ENCODE assay signal across 1 fruit fly cellular context in the genomic region with DNA sequence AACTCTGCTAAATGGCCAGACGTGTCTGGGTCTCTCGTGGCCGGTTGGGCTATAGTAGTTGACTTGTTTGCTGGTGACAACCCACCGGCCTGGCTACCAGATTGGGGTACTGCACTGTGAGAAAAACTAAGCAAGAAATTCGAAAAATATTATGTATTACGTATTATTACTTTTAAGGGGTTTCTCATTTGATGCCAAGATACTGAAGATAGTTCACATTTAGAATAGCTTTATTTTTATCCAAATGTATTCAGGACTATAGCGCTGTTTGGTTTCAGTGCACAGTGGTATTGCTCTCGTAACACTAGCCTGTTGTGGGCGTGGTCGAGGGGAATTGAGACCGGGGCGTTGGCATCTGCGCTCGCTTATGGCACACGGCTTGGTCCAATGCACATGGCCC.
TF ChIP-seq lines count a peak whose summit lies in the region.

No protein-coding gene starts in this region.

TF ChIP-seq in whole organism, embryonic, 481 proteins besides CTCF, POLR2A, EP300 and RAD21 (continued from another document and continues in another):
- TF ChIP-seq al (GFP tag; IDR thresholded peaks at IDR 0.05; lab: Robert Waterston, UW) (peak; percentile 64), Med (GFP tag; lab: Kevin White, UChicago) (peak; percentile 95), Gsc (GFP tag; IDR thresholded peaks at IDR 0.05; lab: Robert Waterston, UW) (no peak), CG1792 (GFP tag; optimal IDR thresholded peaks at IDR 0.05; lab: Kevin White, UChicago) (peak; percentile 54), CG7839 (tag; optimal IDR thresholded peaks at IDR 0.05; lab: Kevin White, UChicago) (peak; percentile 80), E2f1 (GFP tag; IDR thresholded peaks at IDR 0.05; lab: Robert Waterston, UW) (peak; percentile 35; the same call in 1 of the 2 replicates), CHES-1-like (GFP tag; optimal IDR thresholded peaks at IDR 0.05; lab: Kevin White, UChicago) (no peak), CG9727 (GFP tag; optimal IDR thresholded peaks at IDR 0.05; lab: Kevin White, UChicago) (peak; percentile 14), HLH4C (GFP tag; IDR thresholded peaks at IDR 0.05; lab: Robert Waterston, UW; ENCODE audit: partially characterized antibody) (no peak), crc (GFP tag; optimal IDR thresholded peaks at IDR 0.05; lab: Kevin White, UChicago) (peak; percentile 33), CG10267 (tag; optimal IDR thresholded peaks at IDR 0.05; lab: Kevin White, UChicago) (no peak), CG1024 (GFP tag; IDR thresholded peaks at IDR 0.05; lab: Robert Waterston, UW) (peak; percentile 69), gsb-n (tag; optimal IDR thresholded peaks at IDR 0.05; lab: Kevin White, UChicago) (peak; percentile 12), NK7.1 (GFP tag; optimal IDR thresholded peaks at IDR 0.05; lab: Kevin White, UChicago) (peak; percentile 23), Hr51 (GFP tag; optimal IDR thresholded peaks at IDR 0.05; lab: Kevin White, UChicago) (peak; percentile 2 to 87), fd3F (GFP tag; optimal IDR thresholded peaks at IDR 0.05; lab: Kevin White, UChicago) (peak; percentile 27), CG7987 (GFP tag; optimal IDR thresholded peaks at IDR 0.05; lab: Kevin White, UChicago) (no peak), CG11723 (GFP tag; optimal IDR thresholded peaks at IDR 0.05; lab: Kevin White, UChicago) (peak; percentile 50), cwo (GFP tag; optimal IDR thresholded peaks at IDR 0.05; lab: Kevin White, UChicago) (peak; percentile 63), Lpt (GFP tag; optimal IDR thresholded peaks at IDR 0.05; lab: Kevin White, UChicago) (no peak), Dek (tag; optimal IDR thresholded peaks at IDR 0.05; lab: Kevin White, UChicago) (peak; percentile 56), fd64A (GFP tag; optimal IDR thresholded peaks at IDR 0.05; lab: Kevin White, UChicago) (peak; percentile 1), eve (GFP tag; optimal IDR thresholded peaks at IDR 0.05; lab: Kevin White, UChicago) (peak in 1 of 2 experiments; percentile 59), twi (tag; optimal IDR thresholded peaks at IDR 0.05; lab: Kevin White, UChicago) (no peak), CkIIα-i1 (GFP tag; IDR thresholded peaks at IDR 0.05; lab: Robert Waterston, UW) (no peak), B-H1 (GFP tag; IDR thresholded peaks at IDR 0.05; lab: Robert Waterston, UW) (peak; percentile 60; the same call in 2 of the 3 replicates), Dp (GFP tag; optimal IDR thresholded peaks at IDR 0.05; lab: Kevin White, UChicago) (no peak), CG14014 (GFP tag; IDR thresholded peaks at IDR 0.05; lab: Robert Waterston, UW) (peak; percentile 54; the same call in 1 of the 2 replicates), ham (GFP tag; IDR thresholded peaks at IDR 0.05; lab: Robert Waterston, UW) (no peak), HmgD (GFP tag; optimal IDR thresholded peaks at IDR 0.05; lab: Kevin White, UChicago) (no peak), tio (GFP tag; optimal IDR thresholded peaks at IDR 0.05; lab: Kevin White, UChicago) (peak; percentile 46), CG2116 (GFP tag; optimal IDR thresholded peaks at IDR 0.05; lab: Kevin White, UChicago) (peak; percentile 13), esg (GFP tag; conservative IDR thresholded peaks at IDR 0.05; lab: Robert Waterston, UW) (peak; percentile 68), CG32767 (GFP tag; IDR thresholded peaks at IDR 0.05; lab: Robert Waterston, UW) (no peak), CG12071 (GFP tag; optimal IDR thresholded peaks at IDR 0.05; lab: Kevin White, UChicago) (peak; percentile 69), CG13424 (tag; optimal IDR thresholded peaks at IDR 0.05; lab: Kevin White, UChicago) (peak; percentile 72), CG7928 (GFP tag; optimal IDR thresholded peaks at IDR 0.05; lab: Kevin White, UChicago) (peak; percentile 41), Abd-B (GFP tag; optimal IDR thresholded peaks at IDR 0.05; lab: Kevin White, UChicago) (no peak), CG16863 (GFP tag; optimal IDR thresholded peaks at IDR 0.05; lab: Kevin White, UChicago) (peak; percentile 64), her (GFP tag; optimal IDR thresholded peaks at IDR 0.05; lab: Kevin White, UChicago) (peak; percentile 33), CG11695 (GFP tag; IDR thresholded peaks at IDR 0.05; lab: Robert Waterston, UW) (peak; percentile 47; the same call in 2 of the 3 replicates), CG3163 (GFP tag; optimal IDR thresholded peaks at IDR 0.05; lab: Kevin White, UChicago) (no peak), nerfin-1 (tag; optimal IDR thresholded peaks at IDR 0.05; lab: Kevin White, UChicago) (peak; percentile 35), amos (GFP tag; IDR thresholded peaks at IDR 0.05; lab: Robert Waterston, UW; ENCODE audit: partially characterized antibody) (no peak), Atf6 (GFP tag; IDR thresholded peaks at IDR 0.05; lab: Robert Waterston, UW) (peak; percentile 59), B-H2 (GFP tag; optimal IDR thresholded peaks at IDR 0.05; lab: Kevin White, UChicago) (no peak), CG15514 (GFP tag; optimal IDR thresholded peaks at IDR 0.05; lab: Kevin White, UChicago) (peak; percentile 57), ci (GFP tag; IDR thresholded peaks at IDR 0.05; lab: Robert Waterston, UW) (peak; percentile 86), br (optimal IDR thresholded peaks at IDR 0.05; lab: Kevin White, UChicago) (no peak), Ets97D (GFP tag; optimal IDR thresholded peaks at IDR 0.05; lab: Kevin White, UChicago) (no peak), TFAM (GFP tag; optimal IDR thresholded peaks at IDR 0.05; lab: Kevin White, UChicago) (no peak), vfl (GFP tag; optimal IDR thresholded peaks at IDR 0.05; lab: Kevin White, UChicago) (no peak), sc (optimal IDR thresholded peaks at IDR 0.05; lab: Kevin White, UChicago) (no peak), sc (GFP tag; optimal IDR thresholded peaks at IDR 0.05; lab: Kevin White, UChicago) (peak; percentile 15), dm (GFP tag; optimal IDR thresholded peaks at IDR 0.05; lab: Kevin White, UChicago) (no peak), MESR4 (GFP tag; optimal IDR thresholded peaks at IDR 0.05; lab: Kevin White, UChicago) (no peak), CG2120 (GFP tag; optimal IDR thresholded peaks at IDR 0.05; lab: Kevin White, UChicago) (peak; percentile 70), CG11398 (GFP tag; optimal IDR thresholded peaks at IDR 0.05; lab: Kevin White, UChicago) (peak; percentile 16), CG17361 (GFP tag; IDR thresholded peaks at IDR 0.05; lab: Robert Waterston, UW) (peak; percentile 57; the same call in 2 of the 3 replicates), CG33557 (GFP tag; optimal IDR thresholded peaks at IDR 0.05; lab: Kevin White, UChicago) (no peak), lilli (GFP tag; optimal IDR thresholded peaks at IDR 0.05; lab: Kevin White, UChicago) (peak; percentile 64), zfh2 (GFP tag; optimal IDR thresholded peaks at IDR 0.05; lab: Kevin White, UChicago) (peak; percentile 38), CG7372 (GFP tag; IDR thresholded peaks at IDR 0.05; lab: Robert Waterston, UW) (peak; percentile 27; the same call in 1 of the 2 replicates), Ravus (GFP tag; IDR thresholded peaks at IDR 0.05; lab: Robert Waterston, UW) (peak; percentile 51; the same call in 1 of the 2 replicates), CG5245 (GFP tag; optimal IDR thresholded peaks at IDR 0.05; lab: Kevin White, UChicago) (peak; percentile 36), CG10321 (GFP tag; IDR thresholded peaks at IDR 0.05; lab: Robert Waterston, UW) (no peak), cato (GFP tag; optimal IDR thresholded peaks at IDR 0.05; lab: Kevin White, UChicago; ENCODE audit: borderline replicate concordance) (peak; percentile 32), CG11456 (GFP tag; IDR thresholded peaks at IDR 0.05; lab: Robert Waterston, UW) (peak; percentile 68; the same call in 1 of the 3 replicates), CG11085 (GFP tag; IDR thresholded peaks at IDR 0.05; lab: Robert Waterston, UW) (no peak), unc-4 (GFP tag; IDR thresholded peaks at IDR 0.05; lab: Robert Waterston, UW; ENCODE audit: partially characterized antibody) (no peak), tin (GFP tag; optimal IDR thresholded peaks at IDR 0.05; lab: Kevin White, UChicago) (peak; percentile 69), bigmax (GFP tag; optimal IDR thresholded peaks at IDR 0.05; lab: Kevin White, UChicago) (no peak), CG12391 (tag; optimal IDR thresholded peaks at IDR 0.05; lab: Kevin White, UChicago) (peak; percentile 68), CG13287 (GFP tag; IDR thresholded peaks at IDR 0.05; lab: Robert Waterston, UW; ENCODE audit: partially characterized antibody) (no peak), GATAe (GFP tag; conservative IDR thresholded peaks at IDR 0.05; lab: Robert Waterston, UW) (no peak; the same call in 1 of the 2 replicates), CG33213 (GFP tag; optimal IDR thresholded peaks at IDR 0.05; lab: Kevin White, UChicago) (peak; percentile 6), CG18011 (GFP tag; optimal IDR thresholded peaks at IDR 0.05; lab: Kevin White, UChicago) (no peak), HLHmδ (GFP tag; optimal IDR thresholded peaks at IDR 0.05; lab: Kevin White, UChicago) (no peak), ase (GFP tag; IDR thresholded peaks at IDR 0.05; lab: Robert Waterston, UW) (peak; percentile 51; the same call in 1 of the 3 replicates), sd (tag; optimal IDR thresholded peaks at IDR 0.05; lab: Kevin White, UChicago) (peak; percentile 21), bsh (GFP tag; optimal IDR thresholded peaks at IDR 0.05; lab: Kevin White, UChicago) (peak in 1 of 2 experiments; percentile 75), CG1529 (GFP tag; optimal IDR thresholded peaks at IDR 0.05; lab: Kevin White, UChicago) (peak; percentile 54), Dbx (GFP tag; IDR thresholded peaks at IDR 0.05; lab: Robert Waterston, UW) (peak; percentile 59; the same call in 1 of the 3 replicates), CG18619 (GFP tag; optimal IDR thresholded peaks at IDR 0.05; lab: Kevin White, UChicago) (peak; percentile 57), CG11560 (tag; IDR thresholded peaks at IDR 0.05; lab: Robert Waterston, UW) (peak; percentile 51; the same call in 1 of the 3 replicates), btn (GFP tag; optimal IDR thresholded peaks at IDR 0.05; lab: Kevin White, UChicago) (peak; percentile 38), tup (GFP tag; optimal IDR thresholded peaks at IDR 0.05; lab: Kevin White, UChicago) (no peak), CG12155 (GFP tag; optimal IDR thresholded peaks at IDR 0.05; lab: Kevin White, UChicago) (peak; percentile 36), CG8290 (GFP tag; optimal IDR thresholded peaks at IDR 0.05; lab: Kevin White, UChicago) (no peak), CG8290 (tag; optimal IDR thresholded peaks at IDR 0.05; lab: Kevin White, UChicago) (peak in 1 of 2 experiments; percentile 82), CG1233 (GFP tag; optimal IDR thresholded peaks at IDR 0.05; lab: Kevin White, UChicago) (no peak), peb (GFP tag; IDR thresholded peaks at IDR 0.05; lab: Robert Waterston, UW) (peak; percentile 42; the same call in 1 of the 2 replicates), CG2199 (GFP tag; IDR thresholded peaks at IDR 0.05; lab: Robert Waterston, UW) (no peak), ranshi (GFP tag; IDR thresholded peaks at IDR 0.05; lab: Robert Waterston, UW) (peak; percentile 63; the same call in 1 of the 2 replicates), grau (tag; optimal IDR thresholded peaks at IDR 0.05; lab: Kevin White, UChicago) (peak; percentile 67), trem (tag; optimal IDR thresholded peaks at IDR 0.05; lab: Kevin White, UChicago) (peak; percentile 17), Antp (GFP tag; optimal IDR thresholded peaks at IDR 0.05; lab: Kevin White, UChicago) (peak; percentile 53), ash1 (GFP tag; optimal IDR thresholded peaks at IDR 0.05; lab: Kevin White, UChicago) (no peak), tap (tag; optimal IDR thresholded peaks at IDR 0.05; lab: Kevin White, UChicago) (peak; percentile 68), slp2 (GFP tag; optimal IDR thresholded peaks at IDR 0.05; lab: Kevin White, UChicago) (no peak), pfk (GFP tag; optimal IDR thresholded peaks at IDR 0.05; lab: Kevin White, UChicago) (no peak), Myb (GFP tag; optimal IDR thresholded peaks at IDR 0.05; lab: Kevin White, UChicago) (no peak), repo (GFP tag; optimal IDR thresholded peaks at IDR 0.05; lab: Kevin White, UChicago) (no peak), chn (GFP tag; optimal IDR thresholded peaks at IDR 0.05; lab: Kevin White, UChicago) (peak; percentile 38), da (GFP tag; optimal IDR thresholded peaks at IDR 0.05; lab: Kevin White, UChicago) (no peak), CG7963 (GFP tag; IDR thresholded peaks at IDR 0.05; lab: Robert Waterston, UW; ENCODE audit: partially characterized antibody) (no peak), Stat92E (GFP tag; optimal IDR thresholded peaks at IDR 0.05; lab: Kevin White, UChicago) (no peak), klu (GFP tag; IDR thresholded peaks at IDR 0.05; lab: Robert Waterston, UW) (peak; percentile 54; the same call in 1 of the 2 replicates), NC2β (GFP tag; optimal IDR thresholded peaks at IDR 0.05; lab: Kevin White, UChicago) (peak; percentile 26), zen2 (GFP tag; IDR thresholded peaks at IDR 0.05; lab: Robert Waterston, UW; ENCODE audit: partially characterized antibody) (no peak), CG13894 (tag; optimal IDR thresholded peaks at IDR 0.05; lab: Kevin White, UChicago) (peak; percentile 26), wek (GFP tag; optimal IDR thresholded peaks at IDR 0.05; lab: Kevin White, UChicago) (no peak), Elba2 (GFP tag; optimal IDR thresholded peaks at IDR 0.05; lab: Kevin White, UChicago) (no peak), pros (GFP tag; optimal IDR thresholded peaks at IDR 0.05; lab: Kevin White, UChicago) (no peak), CG1832 (GFP tag; optimal IDR thresholded peaks at IDR 0.05; lab: Kevin White, UChicago) (no peak), kay (GFP tag; optimal IDR thresholded peaks at IDR 0.05; lab: Kevin White, UChicago) (no peak), ken (GFP tag; IDR thresholded peaks at IDR 0.05; lab: Robert Waterston, UW) (peak; percentile 55; the same call in 1 of the 3 replicates), C15 (GFP tag; IDR thresholded peaks at IDR 0.05; lab: Robert Waterston, UW) (no peak), gce (GFP tag; IDR thresholded peaks at IDR 0.05; lab: Robert Waterston, UW) (peak; percentile 66; the same call in 1 of the 3 replicates), CG12942 (GFP tag; optimal IDR thresholded peaks at IDR 0.05; lab: Kevin White, UChicago) (peak; percentile 21), dan (GFP tag; IDR thresholded peaks at IDR 0.05; lab: Robert Waterston, UW) (no peak), exex (tag; optimal IDR thresholded peaks at IDR 0.05; lab: Kevin White, UChicago) (peak; percentile 10), Kr (GFP tag; optimal IDR thresholded peaks at IDR 0.05; lab: Kevin White, UChicago) (no peak), jumu (GFP tag; optimal IDR thresholded peaks at IDR 0.05; lab: Kevin White, UChicago) (no peak), CG8388 (GFP tag; optimal IDR thresholded peaks at IDR 0.05; lab: Kevin White, UChicago) (peak; percentile 59), CG30020 (tag; optimal IDR thresholded peaks at IDR 0.05; lab: Kevin White, UChicago) (no peak)
